Worm (Caenorhabditis elegans) whole organism, early embryonic: ENCODE data around the gene Y75B12B.3.

Experiments used
- B0310.2 ChIP-seq: sonication (generic microtip); optimal IDR thresholded peaks from 2 replicates; lab custom pipeline; 2016; ENCODE audit warnings: mild to moderate bottlenecking, missing genetic modification characterization, missing compliant biosample characterization
- aly-1 ChIP-seq: sonication (generic microtip); optimal IDR thresholded peaks from 2 replicates; lab custom pipeline; 2016; ENCODE audit warnings: missing genetic modification characterization, missing compliant biosample characterization
- ama-1 ChIP-seq: fragments of 150-350 bp; optimal IDR thresholded peaks from 2 replicates; lab custom pipeline; 2014
- ceh-13 ChIP-seq: fragments of 200-800 bp; sonication (Bioruptor generic); optimal IDR thresholded peaks from 2 replicates; lab custom pipeline; 2018; ENCODE audit warnings: mild to moderate bottlenecking, missing genetic modification characterization, missing compliant biosample characterization
- ets-7 ChIP-seq: sonication (generic microtip); optimal IDR thresholded peaks from 2 replicates; lab custom pipeline; 2016; ENCODE audit warnings: missing genotype, missing genetic modification characterization, missing compliant biosample characterization
- flt-1 ChIP-seq: fragments of 200-800 bp; sonication (Bioruptor generic); IDR thresholded peaks from 2 replicates; pipeline ENCODE4 v1.3.6; 2022; ENCODE audit warnings: missing genetic modification characterization, missing compliant biosample characterization
- hmbx-1 ChIP-seq: sonication (generic microtip); optimal IDR thresholded peaks from 2 replicates; lab custom pipeline; 2016; ENCODE audit warnings: mild to moderate bottlenecking, missing genetic modification characterization, missing compliant biosample characterization
- hmg-4 ChIP-seq: fragments of 200-800 bp; sonication (Bioruptor generic); optimal IDR thresholded peaks from 2 replicates; lab custom pipeline; 2018; ENCODE audit warnings: mild to moderate bottlenecking, missing genetic modification characterization, missing compliant biosample characterization
- hnd-1 ChIP-seq: sonication (generic microtip); optimal IDR thresholded peaks from 2 replicates; lab custom pipeline; 2016; ENCODE audit warnings: missing genetic modification characterization, missing compliant biosample characterization
- pes-1 ChIP-seq: fragments of 200-800 bp; sonication (Bioruptor generic); IDR thresholded peaks from 2 replicates; pipeline ENCODE4 v1.3.6; 2022; ENCODE audit warnings: missing genetic modification reagents, missing genetic modification characterization, missing compliant biosample characterization
- scrt-1 ChIP-seq: fragments of 200-800 bp; sonication (Bioruptor generic); IDR thresholded peaks from 2 replicates; pipeline ENCODE4 v1.3.6; 2022; ENCODE audit warnings: missing genetic modification characterization, missing compliant biosample characterization
- sea-1 ChIP-seq: fragments of 200-800 bp; sonication (Bioruptor generic); conservative IDR thresholded peaks from 2 replicates; pipeline ENCODE4 v1.3.6; 2022; ENCODE audit warnings: missing genetic modification characterization, missing compliant biosample characterization
- tra-4 ChIP-seq: sonication (generic microtip); optimal IDR thresholded peaks from 2 replicates; lab custom pipeline; 2017; ENCODE audit warnings: missing genetic modification characterization, missing compliant biosample characterization

DNA sequence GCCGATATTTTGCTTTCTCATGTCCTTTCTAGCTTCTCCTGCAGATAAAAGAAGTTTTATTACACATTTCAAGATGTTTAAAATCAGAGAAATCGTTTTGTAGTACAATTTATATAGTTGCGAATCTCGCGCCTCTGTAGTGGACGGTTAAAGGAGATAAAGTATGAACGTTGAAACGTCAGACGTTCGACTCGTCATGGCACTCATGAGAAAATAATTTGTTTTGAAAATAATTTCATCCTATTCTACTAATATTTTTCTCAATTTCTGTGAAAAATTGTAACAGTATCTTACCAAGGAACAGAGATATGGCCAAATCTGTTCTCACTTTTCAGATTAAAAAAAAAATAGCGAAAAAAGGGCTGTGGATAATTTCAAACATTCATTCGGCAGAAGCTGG, 38.3 kb downstream of the Y75B12B.3 start, which contains the start of gene T09F5.20:
- no peak for TF ChIP-seq ama-1 (lab: Kevin White, UChicago)
- no peak for TF ChIP-seq flt-1 (GFP tag; lab: Robert Waterston, UW)
- no peak for TF ChIP-seq tra-4 (tag; lab: Kevin White, UChicago)
- TF ChIP-seq pes-1 (GFP tag; lab: Robert Waterston, UW) = no peak
- TF ChIP-seq hnd-1 (tag; lab: Kevin White, UChicago) = no peak
- TF ChIP-seq hmg-4 (GFP tag; lab: Kevin White, UChicago) = no peak
- TF ChIP-seq ets-7 (tag; lab: Kevin White, UChicago) = no peak
- no peak for TF ChIP-seq aly-1
- TF ChIP-seq B0310.2 (tag; lab: Kevin White, UChicago) = no peak
- TF ChIP-seq sea-1 (GFP tag; lab: Robert Waterston, UW) = no peak
- TF ChIP-seq hmbx-1 (tag; lab: Kevin White, UChicago) = no peak
- no peak for TF ChIP-seq ceh-13 (GFP tag; lab: Kevin White, UChicago)
- no peak for TF ChIP-seq scrt-1 (GFP tag; lab: Robert Waterston, UW)
